Worm (Caenorhabditis elegans): Measurements from ENCODE around the gene F36H9.2.

ce11 chrV:1741074-1741473 is 47.2 kb upstream of the F36H9.2 start, which contains the start of gene srab-25:
- no peak for TF ChIP-seq aha-1 (tag)
- no peak for TF ChIP-seq unc-39 (tag; optimal IDR thresholded peaks at IDR 0.05)
- TF ChIP-seq daf-19 (GFP tag; conservative IDR thresholded peaks at IDR 0.05) = no peak
